Fruit fly (Drosophila melanogaster) whole organism, embryonic: ENCODE measurements around the gene ppk20.
A peak's percentile ranks its signal among the peaks of the same experiment; 100 is the strongest.

Experiments
- Aef1 ChIP-seq: fragments of 200-800 bp; sonication (Bioruptor generic); IDR thresholded peaks from 3 replicates; pipeline ENCODE4 v1.3.6; 2022; ENCODE audit warnings: missing biosample characterization, missing genetic modification characterization
- CG10209 ChIP-seq: fragments of 200-800 bp; sonication (Bioruptor generic); optimal IDR thresholded peaks from 3 replicates; lab custom pipeline; 2017; ENCODE audit warnings: missing biosample characterization, mild to moderate bottlenecking, missing genetic modification characterization, missing genetic modification reagents
- CG11093 ChIP-seq: fragments of 200-800 bp; sonication (Bioruptor generic); IDR thresholded peaks from 3 replicates; pipeline ENCODE4 v1.3.6; 2022; ENCODE audit warnings: missing biosample characterization, missing genetic modification characterization
- CG12236 ChIP-seq: fragments of 200-800 bp; sonication (Bioruptor generic); optimal IDR thresholded peaks from 2 replicates; lab custom pipeline; 2016; ENCODE audit warnings: missing biosample characterization, missing genetic modification characterization
- CG12659 ChIP-seq: fragments of 200-800 bp; sonication (Bioruptor generic); optimal IDR thresholded peaks from 3 replicates; lab custom pipeline; 2017; ENCODE audit warnings: mild to moderate bottlenecking, missing biosample characterization, missing genetic modification reagents, missing genetic modification characterization
- CG13123 ChIP-seq: fragments of 200-800 bp; sonication (Bioruptor generic); optimal IDR thresholded peaks from 2 replicates; lab custom pipeline; 2016; ENCODE audit warnings: missing biosample characterization, missing genetic modification characterization
- CG14441 ChIP-seq: fragments of 200-800 bp; sonication (Bioruptor generic); IDR thresholded peaks from 2 replicates; pipeline ENCODE4 v1.3.6; 2022; ENCODE audit warnings: missing biosample characterization, missing genetic modification characterization
- CG1529 ChIP-seq: fragments of 200-800 bp; sonication (Bioruptor generic); optimal IDR thresholded peaks from 3 replicates; lab custom pipeline; 2018; ENCODE audit warnings: missing biosample characterization, missing genetic modification characterization
- CG1792 ChIP-seq: fragments of 200-800 bp; sonication (Bioruptor generic); optimal IDR thresholded peaks from 2 replicates; lab custom pipeline; 2016; ENCODE audit warnings: missing biosample characterization, missing genetic modification characterization
- CG2116 ChIP-seq: fragments of 200-800 bp; sonication (Bioruptor generic); optimal IDR thresholded peaks from 3 replicates; lab custom pipeline; 2018; ENCODE audit warnings: missing biosample characterization, mild to moderate bottlenecking, missing genetic modification characterization
- CG2202 ChIP-seq: fragments of 200-800 bp; sonication (Bioruptor generic); optimal IDR thresholded peaks from 2 replicates; lab custom pipeline; 2018; ENCODE audit warnings: missing biosample characterization, mild to moderate bottlenecking, missing genetic modification characterization
- CG3407 ChIP-seq: fragments of 200-800 bp; sonication (Bioruptor generic); optimal IDR thresholded peaks from 2 replicates; lab custom pipeline; 2018; ENCODE audit warnings: missing biosample characterization, mild to moderate bottlenecking, missing genetic modification characterization
- CG3838 ChIP-seq: fragments of 200-800 bp; sonication (Bioruptor generic); optimal IDR thresholded peaks from 3 replicates; lab custom pipeline; 2016; ENCODE audit warnings: missing biosample characterization, missing genetic modification characterization
- CG4360 ChIP-seq: fragments of 200-800 bp; sonication (Bioruptor generic); IDR thresholded peaks from 2 replicates; pipeline ENCODE4 v1.3.6; 2022; ENCODE audit warnings: missing biosample characterization, missing genetic modification characterization
- CG5953 ChIP-seq: fragments of 200-800 bp; sonication (Bioruptor generic); IDR thresholded peaks from 2 replicates; pipeline ENCODE4 v1.3.6; 2022; ENCODE audit warnings: missing biosample characterization, missing genetic modification characterization
- CG6689 ChIP-seq: fragments of 200-800 bp; sonication (Bioruptor generic); IDR thresholded peaks from 2 replicates; pipeline ENCODE4 v1.3.6; 2022; ENCODE audit warnings: missing biosample characterization, missing genetic modification characterization
- CG6854 ChIP-seq: fragments of 200-800 bp; sonication (Bioruptor generic); optimal IDR thresholded peaks from 3 replicates; lab custom pipeline; 2017; ENCODE audit warnings: missing biosample characterization, mild to moderate bottlenecking, missing genetic modification characterization
- CG7556 ChIP-seq: fragments of 200-800 bp; sonication (Bioruptor generic); optimal IDR thresholded peaks from 2 replicates; lab custom pipeline; 2017; ENCODE audit warnings: missing biosample characterization, mild to moderate bottlenecking, missing genetic modification characterization
- CHES-1-like ChIP-seq: fragments of 200-800 bp; sonication (Bioruptor generic); optimal IDR thresholded peaks from 2 replicates; lab custom pipeline; 2016; ENCODE audit warnings: missing biosample characterization, missing genetic modification characterization
- Doc3 ChIP-seq: fragments of 200-800 bp; sonication (Bioruptor generic); IDR thresholded peaks from 3 replicates; pipeline ENCODE4 v1.3.6; 2022; ENCODE audit warnings: missing biosample characterization, missing genetic modification characterization; ENCODE audit not compliant: partially characterized antibody
- Dp ChIP-seq: fragments of 200-800 bp; sonication (Bioruptor generic); optimal IDR thresholded peaks from 2 replicates; lab custom pipeline; 2018; ENCODE audit warnings: missing biosample characterization, mild to moderate bottlenecking, missing genetic modification characterization, moderate library complexity
- Dref ChIP-seq: fragments of 200-800 bp; sonication (Bioruptor generic); IDR thresholded peaks from 2 replicates; pipeline ENCODE4 v1.3.6; 2022; ENCODE audit warnings: missing biosample characterization, missing genetic modification characterization
- Fer3 ChIP-seq: fragments of 200-800 bp; sonication (Bioruptor generic); optimal IDR thresholded peaks from 2 replicates; lab custom pipeline; 2018; ENCODE audit warnings: missing biosample characterization, mild to moderate bottlenecking, missing genetic modification characterization, moderate library complexity
- Gsc ChIP-seq: fragments of 200-800 bp; sonication (Bioruptor generic); IDR thresholded peaks from 2 replicates; pipeline ENCODE4 v1.3.6; 2022; ENCODE audit warnings: missing biosample characterization, missing genetic modification characterization
- MESR4 ChIP-seq: fragments of 200-800 bp; sonication (Bioruptor generic); optimal IDR thresholded peaks from 2 replicates; lab custom pipeline; 2018; ENCODE audit warnings: missing biosample characterization, mild to moderate bottlenecking, missing genetic modification characterization, moderate library complexity
- Opbp ChIP-seq: fragments of 200-800 bp; sonication (Bioruptor generic); IDR thresholded peaks from 3 replicates; pipeline ENCODE4 v1.3.6; 2022; ENCODE audit warnings: missing biosample characterization, missing genetic modification characterization; ENCODE audit not compliant: partially characterized antibody
- ac ChIP-seq: fragments of 200-800 bp; sonication (Bioruptor generic); optimal IDR thresholded peaks from 3 replicates; lab custom pipeline; 2017; ENCODE audit warnings: missing biosample characterization, mild to moderate bottlenecking, missing genetic modification characterization
- az2 ChIP-seq: fragments of 200-800 bp; sonication (Bioruptor generic); optimal IDR thresholded peaks from 3 replicates; lab custom pipeline; 2016; ENCODE audit warnings: missing biosample characterization, missing genetic modification characterization
- bigmax ChIP-seq: fragments of 200-800 bp; sonication (Bioruptor generic); optimal IDR thresholded peaks from 2 replicates; lab custom pipeline; 2018; ENCODE audit warnings: missing biosample characterization, mild to moderate bottlenecking, missing genetic modification characterization
- caup ChIP-seq: fragments of 200-800 bp; sonication (Bioruptor generic); optimal IDR thresholded peaks from 3 replicates; lab custom pipeline; 2017; ENCODE audit warnings: missing biosample characterization, mild to moderate bottlenecking, missing genetic modification characterization, moderate library complexity; ENCODE audit not compliant: severe bottlenecking
- corto ChIP-seq: fragments of 200-800 bp; sonication (Bioruptor generic); optimal IDR thresholded peaks from 2 replicates; lab custom pipeline; 2016; ENCODE audit warnings: missing biosample characterization, mild to moderate bottlenecking, missing genetic modification characterization, moderate library complexity
- crc ChIP-seq: fragments of 200-800 bp; sonication (Bioruptor generic); optimal IDR thresholded peaks from 2 replicates; lab custom pipeline; 2016; ENCODE audit warnings: missing biosample characterization, missing genetic modification characterization
- dmrt99B ChIP-seq: fragments of 200-800 bp; sonication (Bioruptor generic); optimal IDR thresholded peaks from 2 replicates; lab custom pipeline; 2018; ENCODE audit warnings: missing biosample characterization, mild to moderate bottlenecking, missing genetic modification characterization, moderate library complexity
- dysf ChIP-seq: fragments of 200-800 bp; sonication (Bioruptor generic); IDR thresholded peaks from 3 replicates; pipeline ENCODE4 v1.3.6; 2022; ENCODE audit warnings: missing biosample characterization, missing genetic modification characterization
- exex ChIP-seq: fragments of 200-800 bp; sonication (Bioruptor generic); optimal IDR thresholded peaks from 4 replicates; lab custom pipeline; 2018; ENCODE audit warnings: missing biosample characterization, mild to moderate bottlenecking, missing genetic modification characterization, moderate library complexity
- knrl ChIP-seq: fragments of 200-800 bp; sonication (Bioruptor generic); IDR thresholded peaks from 3 replicates; pipeline ENCODE4 v1.3.6; 2022; ENCODE audit warnings: missing biosample characterization, missing genetic modification characterization; ENCODE audit not compliant: partially characterized antibody
- luna ChIP-seq: fragments of 200-800 bp; sonication (Bioruptor generic); optimal IDR thresholded peaks from 2 replicates; lab custom pipeline; 2016; ENCODE audit warnings: missing biosample characterization, missing genetic modification characterization
- odd ChIP-seq: fragments of 200-800 bp; sonication (Bioruptor generic); optimal IDR thresholded peaks from 2 replicates; lab custom pipeline; 2017; ENCODE audit warnings: missing biosample characterization, mild to moderate bottlenecking, missing genetic modification characterization
- pan ChIP-seq, 4 experiments: fragments of >200 bp in 3 of 4; fragments of 200-800 bp in 1 of 4; sonication (Bioruptor generic) in 1 of 4; optimal IDR thresholded peaks in 3 of 4; IDR thresholded peaks in 1 of 4; 2 replicates each; pipeline versions ENCODE4 v1.3.6 to Lab custom; 2017 to 2022; ENCODE audit warnings: missing biosample characterization in 2 of 4, missing genetic modification characterization in 2 of 4, mixed read lengths in 1 of 4
- pho ChIP-seq: fragments of 200-800 bp; sonication (Bioruptor generic); optimal IDR thresholded peaks from 2 replicates; lab custom pipeline; 2016; ENCODE audit warnings: missing biosample characterization, missing genetic modification characterization
- phol ChIP-seq: fragments of 200-800 bp; sonication (Bioruptor generic); optimal IDR thresholded peaks from 3 replicates; lab custom pipeline; 2018; ENCODE audit warnings: missing biosample characterization, mild to moderate bottlenecking, missing genetic modification characterization, moderate library complexity
- pros ChIP-seq: fragments of 200-800 bp; sonication (Bioruptor generic); optimal IDR thresholded peaks from 3 replicates; lab custom pipeline; 2019; ENCODE audit warnings: missing biosample characterization, mild to moderate bottlenecking, missing genetic modification characterization, moderate library complexity
- sens ChIP-seq: fragments of 200-800 bp; sonication (Bioruptor generic); peaks from one replicate; lab custom pipeline; 2016; ENCODE audit warnings: missing biosample characterization, missing genetic modification characterization
- slbo ChIP-seq: fragments of 200-800 bp; sonication (Bioruptor generic); IDR thresholded peaks from 2 replicates; pipeline ENCODE4 v1.3.6; 2022; ENCODE audit warnings: missing biosample characterization, missing genetic modification characterization
- slou ChIP-seq: fragments of 200-800 bp; sonication (Bioruptor generic); optimal IDR thresholded peaks from 3 replicates; lab custom pipeline; 2016; ENCODE audit warnings: missing biosample characterization, missing genetic modification characterization
- tgo ChIP-seq: fragments of 200-800 bp; sonication (Bioruptor generic); IDR thresholded peaks from 3 replicates; pipeline ENCODE4 v1.3.6; 2022; ENCODE audit warnings: missing biosample characterization, missing genetic modification characterization
- tio ChIP-seq: fragments of 200-800 bp; sonication (Bioruptor generic); optimal IDR thresholded peaks from 2 replicates; lab custom pipeline; 2017; ENCODE audit warnings: missing biosample characterization, missing genetic modification characterization, inconsistent platforms
- toy ChIP-seq: fragments of 200-800 bp; sonication (Bioruptor generic); IDR thresholded peaks from 2 replicates; pipeline ENCODE4 v1.3.6; 2022; ENCODE audit warnings: missing biosample characterization, missing genetic modification characterization
- wdn ChIP-seq: fragments of 200-800 bp; sonication (Bioruptor generic); IDR thresholded peaks from 2 replicates; pipeline ENCODE4 v1.3.6; 2022; ENCODE audit warnings: missing biosample characterization, missing genetic modification characterization
- wor ChIP-seq: fragments of 200-800 bp; sonication (Bioruptor generic); IDR thresholded peaks from 2 replicates; pipeline ENCODE4 v1.3.6; 2022; ENCODE audit warnings: missing biosample characterization, missing genetic modification characterization
- zfh1 ChIP-seq: fragments of 200-800 bp; sonication (Bioruptor generic); IDR thresholded peaks from 3 replicates; pipeline ENCODE4 v1.3.6; 2022; ENCODE audit warnings: missing biosample characterization, missing genetic modification characterization

Gene ppk20

DNA sequence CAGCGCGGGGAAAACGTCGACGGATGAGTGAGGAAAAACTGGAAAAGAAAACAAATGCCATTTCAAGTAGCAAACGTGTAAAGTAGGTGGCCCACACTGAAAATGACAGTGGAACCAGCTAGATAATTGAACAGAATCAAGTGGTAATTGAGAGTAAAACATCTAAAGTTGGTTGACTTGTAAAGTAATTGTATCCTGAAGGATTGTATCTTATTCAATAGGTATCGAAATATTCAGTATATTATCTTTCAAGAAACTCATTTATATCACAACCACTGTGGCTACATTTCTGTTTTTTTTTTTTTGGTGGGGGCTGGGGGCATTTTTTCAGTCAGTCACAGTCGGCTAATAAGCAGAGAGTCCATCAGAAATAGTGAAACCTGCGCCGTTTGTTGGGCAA, 30.5 kb upstream of the ppk20 start (continued):
- TF ChIP-seq knrl (GFP tag; lab: Robert Waterston, UW) (no peak), crc (no peak), CG12659 (no peak), az2 (no peak), tgo (GFP tag; lab: Robert Waterston, UW) (peak; percentile 51; the same call in 2 of the 3 replicates), Opbp (GFP tag; lab: Robert Waterston, UW) (no peak), CG14441 (GFP tag; lab: Robert Waterston, UW) (peak; percentile 55), corto (GFP tag; lab: Kevin White, UChicago) (no peak), exex (tag; lab: Kevin White, UChicago) (no peak), pros (no peak), CG2202 (tag; lab: Kevin White, UChicago) (no peak), sens (GFP tag; lab: Kevin White, UChicago) (peak; percentile 83), wdn (GFP tag; lab: Robert Waterston, UW) (no peak), Fer3 (no peak), ac (no peak), MESR4 (GFP tag; lab: Kevin White, UChicago) (no peak), odd (no peak), pho (GFP tag; lab: Kevin White, UChicago) (no peak), CG2116 (GFP tag; lab: Kevin White, UChicago) (no peak), CG13123 (GFP tag; lab: Kevin White, UChicago) (no peak), zfh1 (GFP tag; lab: Robert Waterston, UW) (peak; percentile 72), CG5953 (GFP tag; lab: Robert Waterston, UW) (no peak), CHES-1-like (GFP tag; lab: Kevin White, UChicago) (no peak), CG7556 (GFP tag; lab: Kevin White, UChicago) (peak; percentile 32), bigmax (GFP tag; lab: Kevin White, UChicago) (no peak), CG12236 (GFP tag; lab: Kevin White, UChicago) (no peak), slbo (GFP tag; lab: Robert Waterston, UW) (peak; percentile 15; the same call in 1 of the 2 replicates), CG10209 (GFP tag; lab: Kevin White, UChicago) (no peak), Dp (no peak), luna (no peak), dysf (GFP tag; lab: Robert Waterston, UW) (peak; percentile 68; the same call in 2 of the 3 replicates), toy (GFP tag; lab: Robert Waterston, UW) (no peak), phol (tag; lab: Kevin White, UChicago) (no peak), Doc3 (no peak), CG4360 (GFP tag; lab: Robert Waterston, UW) (no peak; the same call in 1 of the 2 replicates), pan (optimal IDR thresholded peaks at IDR 0.05; lab: Kevin White, UChicago) (no peak), pan (GFP tag; optimal IDR thresholded peaks at IDR 0.05 in 1 of 2, IDR thresholded peaks at IDR 0.05 in 1 of 2) (peak in 1 of 2 experiments; percentile 73), Dref (no peak), CG1792 (GFP tag; lab: Kevin White, UChicago) (no peak), wor (GFP tag; lab: Robert Waterston, UW) (0 out of 2 replicates have a peak, but pooled peaks have one; percentile 20), slou (GFP tag; lab: Kevin White, UChicago) (no peak), CG1529 (GFP tag; lab: Kevin White, UChicago) (no peak), CG6689 (GFP tag; lab: Robert Waterston, UW) (peak; percentile 69), Gsc (peak; percentile 27; the same call in 1 of the 2 replicates), CG3407 (GFP tag; lab: Kevin White, UChicago) (peak; percentile 32), CG11093 (GFP tag; lab: Robert Waterston, UW) (peak; percentile 41; the same call in 1 of the 3 replicates), CG6854 (GFP tag; lab: Kevin White, UChicago) (no peak), caup (no peak), Aef1 (GFP tag; lab: Robert Waterston, UW) (peak; percentile 32; the same call in 1 of the 3 replicates), tio (no peak), dmrt99B (tag; lab: Kevin White, UChicago) (peak; percentile 62), CG3838 (no peak)
